Worm (Caenorhabditis elegans) whole organism, midembryonic: ENCODE results near the gene Y82E9BL.18.
"Not testable (repeated sequence)": the region's sequence is repeated elsewhere in the genome, so short reads cannot be mapped to it uniquely, and the experiment has no call there.

Source experiments
- T22C8.4 ChIP-seq: fragments of 200-800 bp; sonication (Bioruptor generic); IDR thresholded peaks from 2 replicates; pipeline ENCODE4 v1.3.6; 2022; ENCODE audit warnings: missing genetic modification characterization, missing compliant biosample characterization
- flt-1 ChIP-seq: fragments of 200-800 bp; sonication (Bioruptor generic); IDR thresholded peaks from 2 replicates; pipeline ENCODE4 v1.3.6; 2022; ENCODE audit warnings: missing genetic modification characterization, missing compliant biosample characterization
- med-1 ChIP-seq: sonication (generic microtip); optimal IDR thresholded peaks from 2 replicates; lab custom pipeline; 2017; ENCODE audit warnings: missing genetic modification characterization, mild to moderate bottlenecking, missing compliant biosample characterization, antibody characterized with exemption, missing genetic modification reagents; ENCODE audit not compliant: insufficient read depth
- ref-1 ChIP-seq: fragments of 200-800 bp; sonication (Bioruptor generic); conservative IDR thresholded peaks from 2 replicates; pipeline ENCODE4 v1.3.6; 2022; ENCODE audit warnings: missing genetic modification reagents, missing genetic modification characterization, missing compliant biosample characterization
- ztf-29 ChIP-seq: fragments of 200-800 bp; sonication (Bioruptor generic); IDR thresholded peaks from 2 replicates; pipeline ENCODE4 v1.3.6; 2022; ENCODE audit warnings: missing genetic modification reagents, missing genetic modification characterization, missing compliant biosample characterization

- TF ChIP-seq flt-1 (GFP tag; lab: Robert Waterston, UW); ref-1; ztf-29; T22C8.4 (GFP tag; lab: Robert Waterston, UW); med-1: not testable (repeated sequence)
Observed at ce11 chrIII:1375491-1375890, 48.9 kb downstream of the Y82E9BL.18 start, which contains the start of gene Y82E9BR.10.
